Fruit fly (Drosophila melanogaster): ENCODE results near the gene CG6966.
A peak's percentile ranks its signal among the peaks of the same experiment; 100 is the strongest.

CG6966 gene

DNA sequence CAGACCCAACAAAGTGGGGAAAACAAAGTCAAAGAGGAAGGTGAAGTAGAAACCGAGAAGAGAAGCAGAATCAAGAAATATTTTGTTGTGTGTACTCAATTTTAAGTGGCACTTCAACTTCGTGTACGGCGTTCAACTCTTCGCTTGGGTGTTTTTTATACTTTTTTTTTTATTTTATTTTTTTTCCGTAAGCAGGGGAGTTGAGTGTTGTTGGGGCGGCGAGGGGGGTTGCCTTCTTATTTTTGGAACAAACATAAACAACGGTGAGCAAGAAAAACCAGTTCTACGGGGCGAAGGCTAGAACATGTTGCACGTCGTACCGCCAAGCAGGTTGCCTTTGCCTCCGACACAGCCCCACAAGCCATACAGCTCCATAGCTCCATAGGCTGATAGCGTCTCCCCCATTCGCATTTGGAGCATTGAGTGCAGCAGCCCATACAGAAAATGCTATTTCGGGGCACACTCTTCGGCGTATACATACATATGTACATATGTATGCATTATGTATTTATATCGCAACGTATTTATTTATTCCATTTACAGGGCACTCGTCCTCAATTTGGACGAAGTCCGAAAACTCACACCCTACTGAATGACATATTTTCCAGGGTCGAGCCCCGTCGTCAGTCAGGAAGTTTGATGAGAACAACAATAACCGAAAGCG is 3.6 kb downstream of the CG6966 start (continued):
- TF ChIP-seq fkh (GFP tag; optimal IDR thresholded peaks at IDR 0.05) (peak; percentile 71), Hr4 (GFP tag; optimal IDR thresholded peaks at IDR 0.05) (no peak), CG6792 (GFP tag; optimal IDR thresholded peaks at IDR 0.05) (no peak), Gug (GFP tag; IDR thresholded peaks at IDR 0.05) (0 out of 2 replicates have a peak, but pooled peaks have one; percentile 17), CG1621 (tag; optimal IDR thresholded peaks at IDR 0.05) (peak; percentile 73), achi (GFP tag; optimal IDR thresholded peaks at IDR 0.05) (peak; percentile 1), topi (GFP tag; optimal IDR thresholded peaks at IDR 0.05) (no peak), CG8632 (GFP tag; optimal IDR thresholded peaks at IDR 0.05) (peak; percentile 22), Met (GFP tag; optimal IDR thresholded peaks at IDR 0.05) (no peak), pdm3 (GFP tag; optimal IDR thresholded peaks at IDR 0.05) (peak; percentile 27), Eip75B (GFP tag; optimal IDR thresholded peaks at IDR 0.05) (peak; percentile 29), Hr39 (GFP tag; optimal IDR thresholded peaks at IDR 0.05) (no peak), CG15336 (GFP tag; IDR thresholded peaks at IDR 0.05) (peak; percentile 64), CG9139 (GFP tag; optimal IDR thresholded peaks at IDR 0.05) (peak; percentile 80), CG6163 (GFP tag; IDR thresholded peaks at IDR 0.05) (peak; percentile 82), eg (GFP tag; IDR thresholded peaks at IDR 0.05) (peak; percentile 81), net (GFP tag; optimal IDR thresholded peaks at IDR 0.05) (peak; percentile 33), CG6854 (GFP tag; optimal IDR thresholded peaks at IDR 0.05) (peak; percentile 49), Sox102F (GFP tag; optimal IDR thresholded peaks at IDR 0.05) (no peak), Eip93F (GFP tag; optimal IDR thresholded peaks at IDR 0.05) (no peak), fd59A (GFP tag; optimal IDR thresholded peaks at IDR 0.05) (peak; percentile 29), dac (GFP tag; optimal IDR thresholded peaks at IDR 0.05) (no peak), dsx (GFP tag; optimal IDR thresholded peaks at IDR 0.05; ENCODE audit: poor library complexity, severe bottlenecking) (peak; percentile 58), cyc (GFP tag; optimal IDR thresholded peaks at IDR 0.05) (no peak), Eip78C (GFP tag) (peak; percentile 76), CG16779 (tag; optimal IDR thresholded peaks at IDR 0.05) (peak; percentile 70), CG10631 (GFP tag; optimal IDR thresholded peaks at IDR 0.05) (no peak), Ets21C (GFP tag; optimal IDR thresholded peaks at IDR 0.05) (no peak), CG3032 (tag; optimal IDR thresholded peaks at IDR 0.05) (peak; percentile 39), CG8119 (GFP tag; IDR thresholded peaks at IDR 0.05) (peak; percentile 71), Lpt (GFP tag; optimal IDR thresholded peaks at IDR 0.05) (peak; percentile 77), CG8319 (GFP tag; optimal IDR thresholded peaks at IDR 0.05) (no peak)

DNA sequence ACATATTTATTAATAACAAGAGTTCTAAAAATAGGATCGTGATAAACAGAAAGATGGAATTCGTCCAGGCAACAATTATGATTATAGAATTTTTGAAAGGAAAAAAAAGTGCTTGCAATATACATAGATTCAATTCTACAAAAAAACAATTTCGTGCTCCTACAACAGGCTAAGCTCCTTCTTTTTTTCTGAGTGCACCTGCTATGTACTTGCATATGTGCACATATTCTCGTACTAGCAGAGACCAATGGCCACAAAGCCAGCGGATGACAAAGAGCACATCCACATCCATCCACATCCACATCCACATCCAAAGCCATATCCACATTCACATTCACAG is 5.5 kb downstream of the CG6966 start:
- TF ChIP-seq CG11902 (GFP tag; optimal IDR thresholded peaks at IDR 0.05) (peak; percentile 46), achi (GFP tag; optimal IDR thresholded peaks at IDR 0.05) (peak; percentile 77), CG8319 (GFP tag; optimal IDR thresholded peaks at IDR 0.05) (peak; percentile 33), Lpt (GFP tag; optimal IDR thresholded peaks at IDR 0.05) (no peak), CG8632 (GFP tag; optimal IDR thresholded peaks at IDR 0.05) (peak; percentile 72), salr (GFP tag; optimal IDR thresholded peaks at IDR 0.05) (peak; percentile 51 to 59), Hr4 (GFP tag; optimal IDR thresholded peaks at IDR 0.05) (peak; percentile 69), esn (GFP tag; optimal IDR thresholded peaks at IDR 0.05) (peak; percentile 52), Smox (GFP tag; optimal IDR thresholded peaks at IDR 0.05) (peak; percentile 26), CG31627 (GFP tag; optimal IDR thresholded peaks at IDR 0.05) (peak; percentile 32), Ets21C (GFP tag; optimal IDR thresholded peaks at IDR 0.05) (no peak), dsx (GFP tag; optimal IDR thresholded peaks at IDR 0.05; ENCODE audit: poor library complexity, severe bottlenecking) (peak; percentile 67), CG9139 (GFP tag; optimal IDR thresholded peaks at IDR 0.05) (no peak), Hr39 (GFP tag; optimal IDR thresholded peaks at IDR 0.05) (peak; percentile 35), topi (GFP tag; optimal IDR thresholded peaks at IDR 0.05) (peak; percentile 54), CG11762 (GFP tag; optimal IDR thresholded peaks at IDR 0.05; ENCODE audit: insufficient read depth) (peak; percentile 18), ss (GFP tag; optimal IDR thresholded peaks at IDR 0.05) (peak; percentile 54 to 74), Met (GFP tag; optimal IDR thresholded peaks at IDR 0.05) (peak; percentile 55), Hr38 (GFP tag; optimal IDR thresholded peaks at IDR 0.05) (no peak), CG34406 (GFP tag; optimal IDR thresholded peaks at IDR 0.05) (peak; percentile 71), OdsH (GFP tag; optimal IDR thresholded peaks at IDR 0.05) (peak; percentile 77), Eip93F (GFP tag; optimal IDR thresholded peaks at IDR 0.05) (no peak), CG6808 (GFP tag; optimal IDR thresholded peaks at IDR 0.05) (peak; percentile 69), acj6 (GFP tag; optimal IDR thresholded peaks at IDR 0.05) (peak; percentile 79), CG32006 (GFP tag; optimal IDR thresholded peaks at IDR 0.05) (peak; percentile 78), CG10631 (GFP tag; optimal IDR thresholded peaks at IDR 0.05) (peak; percentile 67), svp (GFP tag) (peak; percentile 72), CG3919 (GFP tag; optimal IDR thresholded peaks at IDR 0.05) (peak; percentile 78), pdm3 (GFP tag; optimal IDR thresholded peaks at IDR 0.05) (peak; percentile 76), net (GFP tag; optimal IDR thresholded peaks at IDR 0.05) (peak; percentile 58), spab (GFP tag; optimal IDR thresholded peaks at IDR 0.05) (peak; percentile 67), CG15336 (GFP tag; IDR thresholded peaks at IDR 0.05) (peak; percentile 56), CG3032 (tag; optimal IDR thresholded peaks at IDR 0.05) (peak; percentile 74)
